Worm (Caenorhabditis elegans) whole organism, young adult: ENCODE measurements around the gene sre-31.

Experiments
- B0336.3 ChIP-seq: fragments of 200-800 bp; sonication (Bioruptor generic); IDR thresholded peaks from 2 replicates; pipeline ENCODE4 v1.3.6; 2022; ENCODE audit warnings: missing genetic modification characterization, missing compliant biosample characterization
- Y56A3A.18 ChIP-seq: fragments of 200-800 bp; sonication (Bioruptor generic); IDR thresholded peaks from 2 replicates; pipeline ENCODE4 v1.3.6; 2022; ENCODE audit warnings: missing genetic modification reagents, missing genetic modification characterization, missing compliant biosample characterization
- ama-1 ChIP-seq, 3 experiments: fragments of 150-350 bp in 1 of 3; sonication (generic microtip) in 2 of 3; optimal IDR thresholded peaks; 2 replicates each; lab custom pipeline; 2014 to 2018; ENCODE audit warnings: missing biosample characterization in 2 of 3, missing genetic modification characterization in 2 of 3, missing genetic modification reagents in 2 of 3
- dpl-1 ChIP-seq: fragments of 150-350 bp; optimal IDR thresholded peaks from 2 replicates; lab custom pipeline; 2014; ENCODE audit warnings: missing biosample characterization, missing genetic modification reagents, missing genetic modification characterization
- efl-1 ChIP-seq: fragments of 150-350 bp; optimal IDR thresholded peaks from 2 replicates; lab custom pipeline; 2014; ENCODE audit warnings: missing biosample characterization, missing genetic modification reagents, missing genetic modification characterization
- egl-18 ChIP-seq: fragments of 200-800 bp; sonication (Bioruptor generic); IDR thresholded peaks from 2 replicates; pipeline ENCODE4 v1.3.6; 2022; ENCODE audit warnings: missing genetic modification reagents, missing genetic modification characterization, missing compliant biosample characterization
- egl-44 ChIP-seq: fragments of 200-800 bp; sonication (Bioruptor generic); IDR thresholded peaks from 2 replicates; pipeline ENCODE4 v1.3.6; 2022; ENCODE audit warnings: missing genetic modification reagents, missing genetic modification characterization, missing compliant biosample characterization
- mel-28 ChIP-seq: sonication (generic microtip); optimal IDR thresholded peaks from 2 replicates; lab custom pipeline; 2016; ENCODE audit warnings: borderline replicate concordance, mild to moderate bottlenecking, missing genetic modification characterization, missing compliant biosample characterization
- mes-4 ChIP-seq: sonication (generic microtip); optimal IDR thresholded peaks from 2 replicates; lab custom pipeline; 2016; ENCODE audit warnings: missing genotype, missing genetic modification characterization, missing compliant biosample characterization
- pha-4 ChIP-seq: fragments of 150-350 bp; sonication (generic microtip); optimal IDR thresholded peaks from 2 replicates; lab custom pipeline; 2014; ENCODE audit warnings: missing biosample characterization, missing genetic modification reagents, missing genetic modification characterization
- tbx-9 ChIP-seq: sonication (generic microtip); optimal IDR thresholded peaks from 2 replicates; lab custom pipeline; 2016; ENCODE audit warnings: borderline replicate concordance, missing genetic modification characterization, inconsistent platforms, missing compliant biosample characterization

- TF ChIP-seq mel-28 (tag; lab: Kevin White, UChicago), result no peak
- TF ChIP-seq pha-4 (tag; lab: Kevin White, UChicago), result no peak
- TF ChIP-seq egl-44 (GFP tag; lab: Robert Waterston, UW), result no peak
- no peak for TF ChIP-seq egl-18 (GFP tag; lab: Robert Waterston, UW)
- no peak for TF ChIP-seq tbx-9 (tag; lab: Kevin White, UChicago)
- TF ChIP-seq B0336.3 (GFP tag; lab: Robert Waterston, UW), result no peak
- TF ChIP-seq Y56A3A.18 (GFP tag; lab: Robert Waterston, UW), result no peak
- TF ChIP-seq dpl-1 (GFP tag; lab: Kevin White, UChicago), result no peak
- TF ChIP-seq mes-4 (tag; lab: Kevin White, UChicago), result no peak
- no peak for TF ChIP-seq efl-1 (GFP tag; lab: Kevin White, UChicago)
- no peak for TF ChIP-seq ama-1 (optimal IDR thresholded peaks at IDR 0.05; lab: Kevin White, UChicago)
- no peak for TF ChIP-seq ama-1 (GFP tag; optimal IDR thresholded peaks at IDR 0.05; lab: Kevin White, UChicago)
Measured at ce11 chrII:12387980-12388379, 20.6 kb downstream of the sre-31 start, which contains the start of gene sre-41.
